Worm (Caenorhabditis elegans) whole organism, early embryonic: ENCODE results near the gene chca-1.

Experiments used
- B0310.2 ChIP-seq: sonication (generic microtip); optimal IDR thresholded peaks from 2 replicates; lab custom pipeline; 2016; ENCODE audit warnings: mild to moderate bottlenecking, missing genetic modification characterization, missing compliant biosample characterization
- F13C5.2 ChIP-seq: sonication (generic microtip); optimal IDR thresholded peaks from 2 replicates; lab custom pipeline; 2017; ENCODE audit warnings: mild to moderate bottlenecking, missing genetic modification characterization, inconsistent platforms, missing compliant biosample characterization
- aly-1 ChIP-seq: sonication (generic microtip); optimal IDR thresholded peaks from 2 replicates; lab custom pipeline; 2016; ENCODE audit warnings: missing genetic modification characterization, missing compliant biosample characterization
- ama-1 ChIP-seq: fragments of 150-350 bp; optimal IDR thresholded peaks from 2 replicates; lab custom pipeline; 2014
- ceh-13 ChIP-seq: fragments of 200-800 bp; sonication (Bioruptor generic); optimal IDR thresholded peaks from 2 replicates; lab custom pipeline; 2018; ENCODE audit warnings: mild to moderate bottlenecking, missing genetic modification characterization, missing compliant biosample characterization
- flt-1 ChIP-seq: fragments of 200-800 bp; sonication (Bioruptor generic); IDR thresholded peaks from 2 replicates; pipeline ENCODE4 v1.3.6; 2022; ENCODE audit warnings: missing genetic modification characterization, missing compliant biosample characterization
- hnd-1 ChIP-seq: sonication (generic microtip); optimal IDR thresholded peaks from 2 replicates; lab custom pipeline; 2016; ENCODE audit warnings: missing genetic modification characterization, missing compliant biosample characterization
- scrt-1 ChIP-seq: fragments of 200-800 bp; sonication (Bioruptor generic); IDR thresholded peaks from 2 replicates; pipeline ENCODE4 v1.3.6; 2022; ENCODE audit warnings: missing genetic modification characterization, missing compliant biosample characterization
- sea-1 ChIP-seq: fragments of 200-800 bp; sonication (Bioruptor generic); conservative IDR thresholded peaks from 2 replicates; pipeline ENCODE4 v1.3.6; 2022; ENCODE audit warnings: missing genetic modification characterization, missing compliant biosample characterization
- tbx-11 ChIP-seq: fragments of 200-800 bp; sonication (Bioruptor generic); IDR thresholded peaks from 2 replicates; pipeline ENCODE4 v1.3.6; 2022; ENCODE audit warnings: missing genetic modification characterization, missing compliant biosample characterization
- tbx-37 ChIP-seq: fragments of 200-800 bp; sonication (Bioruptor generic); conservative IDR thresholded peaks from 2 replicates; pipeline ENCODE4 v1.3.6; 2022; ENCODE audit warnings: missing genetic modification reagents, missing genetic modification characterization, missing compliant biosample characterization
- tra-4 ChIP-seq: sonication (generic microtip); optimal IDR thresholded peaks from 2 replicates; lab custom pipeline; 2017; ENCODE audit warnings: missing genetic modification characterization, missing compliant biosample characterization

ce11 chrIV:9671001-9671652 lies 19.9 kb downstream of the chca-1 start:
- TF ChIP-seq flt-1 (GFP tag; lab: Robert Waterston, UW): no peak
- TF ChIP-seq tbx-37: no peak
- no peak for TF ChIP-seq ceh-13 (GFP tag; lab: Kevin White, UChicago)
- TF ChIP-seq hnd-1 (tag; lab: Kevin White, UChicago): no peak
- no peak for TF ChIP-seq sea-1
- TF ChIP-seq tbx-11 (GFP tag; lab: Robert Waterston, UW): no peak
- no peak for TF ChIP-seq tra-4 (tag; lab: Kevin White, UChicago)
- no peak for TF ChIP-seq ama-1
- TF ChIP-seq F13C5.2 (tag; lab: Kevin White, UChicago): no peak
- TF ChIP-seq aly-1 (tag; lab: Kevin White, UChicago): no peak
- TF ChIP-seq scrt-1: no peak
- TF ChIP-seq B0310.2 (tag; lab: Kevin White, UChicago): no peak
